Fruit fly (Drosophila melanogaster) whole organism, adult: ENCODE measurements around the gene Or67b.
A peak's percentile ranks its signal among the peaks of the same experiment; 100 is the strongest.

Source experiments
- CG11617 ChIP-seq: fragments of 200-800 bp; sonication (Bioruptor generic); optimal IDR thresholded peaks from 2 replicates; lab custom pipeline; 2017; ENCODE audit warnings: mild to moderate bottlenecking, missing biosample characterization, missing genetic modification reagents, missing genetic modification characterization
- CG12768 ChIP-seq: fragments of 200-800 bp; sonication (Bioruptor generic); optimal IDR thresholded peaks from 2 replicates; lab custom pipeline; 2017; ENCODE audit warnings: missing biosample characterization, missing genetic modification characterization, mild to moderate bottlenecking, moderate library complexity, missing genetic modification reagents
- CG14711 ChIP-seq: fragments of 200-800 bp; sonication (Bioruptor generic); optimal IDR thresholded peaks from 2 replicates; lab custom pipeline; 2018; ENCODE audit warnings: missing biosample characterization, mild to moderate bottlenecking, missing genetic modification characterization, moderate library complexity
- CG1620 ChIP-seq: fragments of 200-800 bp; sonication (Bioruptor generic); optimal IDR thresholded peaks from 2 replicates; lab custom pipeline; 2016; ENCODE audit warnings: missing biosample characterization, missing genetic modification characterization
- CG33017 ChIP-seq: fragments of 200-800 bp; sonication (Bioruptor generic); optimal IDR thresholded peaks from 2 replicates; lab custom pipeline; 2018; ENCODE audit warnings: missing biosample characterization, mild to moderate bottlenecking, missing genetic modification characterization, moderate library complexity
- CG5204 ChIP-seq: fragments of 200-800 bp; sonication (Bioruptor generic); optimal IDR thresholded peaks from 2 replicates; lab custom pipeline; 2016; ENCODE audit warnings: missing biosample characterization, missing genetic modification characterization
- CG7045 ChIP-seq: fragments of 200-800 bp; sonication (Bioruptor generic); optimal IDR thresholded peaks from 2 replicates; lab custom pipeline; 2017; ENCODE audit warnings: missing biosample characterization, mild to moderate bottlenecking, missing genetic modification characterization
- CG7101 ChIP-seq: fragments of 200-800 bp; sonication (Bioruptor generic); optimal IDR thresholded peaks from 2 replicates; lab custom pipeline; 2018; ENCODE audit warnings: missing biosample characterization, mild to moderate bottlenecking, missing genetic modification characterization, moderate library complexity
- Clk ChIP-seq: fragments of 200-800 bp; sonication (Bioruptor generic); optimal IDR thresholded peaks from 2 replicates; lab custom pipeline; 2017; ENCODE audit warnings: missing biosample characterization, missing genetic modification characterization
- Crg-1 ChIP-seq: fragments of 200-800 bp; sonication (Bioruptor generic); optimal IDR thresholded peaks from 2 replicates; lab custom pipeline; 2016; ENCODE audit warnings: missing biosample characterization, missing genetic modification characterization
- Hr96 ChIP-seq: fragments of 200-800 bp; sonication (Bioruptor generic); optimal IDR thresholded peaks from 2 replicates; lab custom pipeline; 2016; ENCODE audit warnings: missing biosample characterization, missing genetic modification characterization
- Mnt ChIP-seq: fragments of 200-800 bp; sonication (Bioruptor generic); optimal IDR thresholded peaks from 2 replicates; lab custom pipeline; 2016; ENCODE audit warnings: missing biosample characterization, mild to moderate bottlenecking, missing genetic modification characterization
- bab1 ChIP-seq: fragments of 200-800 bp; sonication (Bioruptor generic); optimal IDR thresholded peaks from 3 replicates; lab custom pipeline; 2019; ENCODE audit warnings: missing biosample characterization, mild to moderate bottlenecking, missing genetic modification characterization, moderate library complexity
- cic ChIP-seq: fragments of 200-800 bp; sonication (Bioruptor generic); optimal IDR thresholded peaks from 2 replicates; lab custom pipeline; 2017; ENCODE audit warnings: missing biosample characterization, mild to moderate bottlenecking, missing genetic modification characterization, moderate library complexity
- cnc ChIP-seq, 2 experiments: fragments of >200 bp; optimal IDR thresholded peaks; 2 replicates each; lab custom pipeline; 2017
- kay ChIP-seq: fragments of 200-800 bp; sonication (Bioruptor generic); peaks from one replicate; lab custom pipeline; 2016; ENCODE audit warnings: missing biosample characterization, missing genetic modification characterization, borderline replicate concordance
- ovo ChIP-seq: fragments of 200-800 bp; sonication (Bioruptor generic); optimal IDR thresholded peaks from 2 replicates; lab custom pipeline; 2016; ENCODE audit warnings: missing biosample characterization, missing genetic modification characterization
- pad ChIP-seq: fragments of 200-800 bp; sonication (Bioruptor generic); optimal IDR thresholded peaks from 3 replicates; lab custom pipeline; 2017; ENCODE audit warnings: missing biosample characterization, missing genetic modification characterization, mild to moderate bottlenecking, moderate library complexity, missing genetic modification reagents
- tj ChIP-seq: fragments of 200-800 bp; sonication (Bioruptor generic); optimal IDR thresholded peaks from 3 replicates; lab custom pipeline; 2017; ENCODE audit warnings: missing biosample characterization, mild to moderate bottlenecking, missing genetic modification characterization, moderate library complexity
- toe ChIP-seq: fragments of 200-800 bp; sonication (Bioruptor generic); optimal IDR thresholded peaks from 2 replicates; lab custom pipeline; 2016; ENCODE audit warnings: missing biosample characterization, missing genetic modification characterization

Gene Or67b

DNA sequence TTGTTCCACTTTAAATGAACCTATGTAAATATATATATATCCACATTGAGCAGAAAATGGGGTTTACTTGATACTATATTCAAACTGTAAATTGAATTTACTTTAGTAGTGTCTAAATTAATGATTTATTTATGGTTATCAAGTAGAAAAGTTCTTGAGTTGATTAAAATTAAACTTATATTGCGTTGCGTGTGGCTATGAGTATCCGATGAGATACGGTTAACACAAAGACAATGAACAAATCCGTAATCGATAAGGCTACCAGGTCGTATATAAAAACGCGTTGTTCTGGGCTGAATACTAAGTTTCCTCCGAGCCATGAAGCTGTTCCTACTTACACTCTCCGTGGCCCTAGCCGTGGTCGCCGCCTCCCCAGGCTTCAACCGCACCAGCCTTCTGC is 10.0 kb upstream of the Or67b start, which contains the start of gene CG18179:
Gene CG18179 (plus strand): TSS at position 301 of the 400 bp plus-strand sequence.
- TF ChIP-seq CG7045 (GFP tag; lab: Kevin White, UChicago) (no peak), toe (GFP tag; lab: Kevin White, UChicago) (no peak), CG11617 (GFP tag; lab: Kevin White, UChicago) (no peak), Crg-1 (GFP tag; lab: Kevin White, UChicago) (no peak), kay (GFP tag; lab: Kevin White, UChicago) (no peak), Hr96 (GFP tag; lab: Kevin White, UChicago) (no peak), bab1 (no peak), Clk (no peak), Mnt (GFP tag; lab: Kevin White, UChicago) (no peak), pad (no peak), CG1620 (no peak), cic (no peak), CG33017 (no peak), tj (GFP tag; lab: Kevin White, UChicago) (no peak)

- TF ChIP-seq Clk (no peak), cnc (optimal IDR thresholded peaks at IDR 0.05; lab: Kevin White, UChicago) (no peak), CG33017 (no peak), CG7101 (tag; lab: Kevin White, UChicago) (no peak), CG1620 (no peak), CG12768 (no peak), CG5204 (GFP tag; lab: Kevin White, UChicago) (no peak), CG11617 (GFP tag; lab: Kevin White, UChicago) (no peak), Hr96 (GFP tag; lab: Kevin White, UChicago) (no peak), Mnt (GFP tag; lab: Kevin White, UChicago) (no peak), CG14711 (tag; lab: Kevin White, UChicago) (no peak), toe (GFP tag; lab: Kevin White, UChicago) (no peak), kay (GFP tag; lab: Kevin White, UChicago) (no peak)
Measured at dm6 chr3L:9637812-9638211, 8.8 kb upstream of the Or67b start, which contains the start of gene CG8329. CG8329 (plus strand) TSS chr3L:9638112.

DNA sequence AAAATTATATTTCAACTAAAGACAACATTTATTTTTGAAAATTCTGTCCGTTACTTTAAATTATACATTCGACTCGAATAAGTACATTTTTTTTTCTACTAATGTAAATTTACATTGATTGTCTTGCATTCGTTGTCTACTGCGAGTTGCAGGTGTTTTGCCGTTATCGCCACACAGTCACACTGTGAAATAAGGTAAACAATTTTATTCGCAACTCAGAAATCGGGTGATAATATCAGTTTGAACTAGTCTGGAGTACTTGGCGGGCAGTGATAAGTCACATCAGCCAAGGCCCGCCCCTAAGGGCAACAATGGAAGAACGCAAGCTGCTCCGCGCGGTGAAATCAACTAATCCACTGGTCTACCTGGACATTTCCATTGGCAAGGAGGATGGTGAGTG is 917 bp upstream of the Or67b start:
- TF ChIP-seq tj (GFP tag; lab: Kevin White, UChicago), result no peak
- TF ChIP-seq bab1, result peak; percentile 42
- TF ChIP-seq Mnt (GFP tag; lab: Kevin White, UChicago), result no peak
- no peak for TF ChIP-seq cnc (optimal IDR thresholded peaks at IDR 0.05; lab: Kevin White, UChicago)

DNA sequence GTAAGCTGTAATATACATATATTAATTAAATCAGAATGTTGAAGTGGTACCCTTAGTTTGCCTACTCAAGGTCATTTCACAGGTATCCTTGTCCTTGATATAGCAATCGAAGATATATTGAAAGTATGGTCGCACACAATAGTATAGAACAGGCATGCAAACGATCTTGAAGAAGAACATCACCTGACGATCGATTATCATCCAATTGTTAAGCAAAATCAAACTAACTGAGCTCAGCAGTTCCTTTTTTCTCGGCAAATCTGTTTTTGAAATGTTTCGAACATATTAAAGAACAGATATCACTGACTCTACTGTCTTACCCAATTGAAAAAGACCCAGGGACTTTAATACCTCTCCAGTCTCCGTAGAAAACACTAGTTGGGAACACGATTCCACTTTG is 617 bp downstream of the Or67b start, which contains the start of gene Cyp40:
Gene Cyp40 (plus strand): TSS at position 301 of the 400 bp plus-strand sequence.
- TF ChIP-seq cic (no peak), CG14711 (tag; lab: Kevin White, UChicago) (no peak), pad (no peak)

DNA sequence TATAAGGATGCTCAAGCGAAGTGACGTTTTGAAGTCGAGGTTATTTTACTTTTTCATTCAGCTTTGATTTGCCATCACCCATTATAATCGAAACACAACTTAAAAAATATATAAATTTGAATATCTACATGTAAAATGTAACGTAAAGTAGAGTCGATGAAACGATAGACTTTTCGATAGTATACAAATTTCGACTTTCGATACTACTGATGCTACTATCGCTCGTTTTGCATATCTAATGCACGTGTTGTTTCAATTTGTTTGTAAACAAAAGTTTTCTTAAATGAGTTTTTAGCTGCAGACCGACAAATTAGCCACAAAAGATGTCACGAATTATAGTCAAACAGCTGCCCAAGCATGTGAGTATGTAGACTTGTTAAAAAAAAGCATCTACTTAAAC is 5.0 kb downstream of the Or67b start, which contains the start of gene CG3335:
Gene CG3335 (plus strand): TSS at position 224 of the 400 bp plus-strand sequence.
- TF ChIP-seq Mnt (GFP tag; lab: Kevin White, UChicago) (peak; percentile 95), toe (GFP tag; lab: Kevin White, UChicago) (no peak), cic (no peak)

dm6 chr3L:9615443-9616141 is 13.4 kb downstream of the Or67b start:
- TF ChIP-seq cic, result peak; percentile 11
- TF ChIP-seq CG14711 (tag; lab: Kevin White, UChicago), result no peak
- TF ChIP-seq ovo (GFP tag; lab: Kevin White, UChicago), result no peak
- peak; percentile 48 for TF ChIP-seq tj (GFP tag; lab: Kevin White, UChicago)

DNA sequence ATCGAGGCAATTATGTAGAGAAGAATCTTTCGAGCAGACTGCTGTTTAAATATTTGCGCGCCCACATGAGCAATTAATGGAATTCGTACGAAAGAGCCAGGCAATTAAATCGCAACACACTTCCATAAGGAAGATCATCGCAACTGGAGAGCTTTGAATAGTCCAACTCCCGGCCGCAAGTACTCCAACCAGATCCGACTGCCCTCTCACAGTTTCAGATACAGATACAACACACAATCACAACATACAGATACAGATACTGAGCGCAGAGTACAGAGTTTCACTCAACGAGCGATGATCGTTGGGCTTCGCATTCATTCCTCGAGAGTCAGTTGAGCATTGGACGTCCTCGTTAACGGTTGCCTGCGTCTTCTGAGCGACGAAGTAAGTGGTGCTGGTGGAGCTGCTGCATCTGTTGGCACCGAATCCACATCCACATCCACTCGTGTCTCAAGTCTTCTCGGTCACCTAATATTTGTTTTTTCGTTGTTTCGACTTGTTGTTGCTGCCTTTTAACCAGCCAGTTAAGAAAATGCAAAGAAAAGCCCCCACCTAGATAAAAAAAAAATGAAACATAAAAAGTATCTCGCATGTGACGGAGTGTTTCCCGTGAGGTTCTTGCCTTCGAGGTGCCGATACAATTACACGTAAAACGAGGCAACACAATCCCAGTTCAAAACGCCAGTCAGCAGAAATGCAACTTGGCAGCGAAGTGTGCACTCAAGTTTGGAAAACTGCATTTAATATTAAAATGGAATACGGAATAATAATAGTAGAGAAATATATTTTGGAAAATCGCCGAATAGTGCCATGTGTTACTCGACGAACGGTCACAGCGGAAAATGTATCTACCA is 14.2 kb downstream of the Or67b start, which contains the start of gene LanB2:
Gene LanB2 (plus strand): TSS at position 326 of the 854 bp plus-strand sequence.
- no peak for TF ChIP-seq CG14711 (tag; lab: Kevin White, UChicago)
- no peak for TF ChIP-seq CG12768
- no peak for TF ChIP-seq CG7101 (tag; lab: Kevin White, UChicago)
- no peak for TF ChIP-seq cic
- no peak for TF ChIP-seq bab1
- no peak for TF ChIP-seq Crg-1 (GFP tag; lab: Kevin White, UChicago)
- peak; percentile 91 for TF ChIP-seq tj (GFP tag; lab: Kevin White, UChicago)
